Fruit fly (Drosophila melanogaster) whole organism, pupa: ENCODE data around the gene CG4467.

Source experiments
- CG17806 ChIP-seq: fragments of 200-800 bp; sonication (Bioruptor generic); optimal IDR thresholded peaks from 2 replicates; lab custom pipeline; 2018; ENCODE audit warnings: missing biosample characterization, mild to moderate bottlenecking, missing genetic modification characterization, moderate library complexity
- CG4496 ChIP-seq: fragments of 200-800 bp; sonication (Bioruptor generic); IDR thresholded peaks from 3 replicates; pipeline ENCODE4 v1.3.6; 2022; ENCODE audit warnings: missing biosample characterization, missing genetic modification characterization
- CG8301 ChIP-seq: fragments of 200-800 bp; sonication (Bioruptor generic); optimal IDR thresholded peaks from 2 replicates; lab custom pipeline; 2018; ENCODE audit warnings: missing biosample characterization, mild to moderate bottlenecking, missing genetic modification characterization
- Pif1A ChIP-seq: fragments of 200-800 bp; sonication (Bioruptor generic); optimal IDR thresholded peaks from 3 replicates; lab custom pipeline; 2016; ENCODE audit warnings: missing biosample characterization, missing genetic modification characterization
- gl ChIP-seq: fragments of 200-800 bp; sonication (Bioruptor generic); optimal IDR thresholded peaks from 2 replicates; lab custom pipeline; 2018; ENCODE audit warnings: missing biosample characterization, mild to moderate bottlenecking, missing genetic modification characterization

DNA sequence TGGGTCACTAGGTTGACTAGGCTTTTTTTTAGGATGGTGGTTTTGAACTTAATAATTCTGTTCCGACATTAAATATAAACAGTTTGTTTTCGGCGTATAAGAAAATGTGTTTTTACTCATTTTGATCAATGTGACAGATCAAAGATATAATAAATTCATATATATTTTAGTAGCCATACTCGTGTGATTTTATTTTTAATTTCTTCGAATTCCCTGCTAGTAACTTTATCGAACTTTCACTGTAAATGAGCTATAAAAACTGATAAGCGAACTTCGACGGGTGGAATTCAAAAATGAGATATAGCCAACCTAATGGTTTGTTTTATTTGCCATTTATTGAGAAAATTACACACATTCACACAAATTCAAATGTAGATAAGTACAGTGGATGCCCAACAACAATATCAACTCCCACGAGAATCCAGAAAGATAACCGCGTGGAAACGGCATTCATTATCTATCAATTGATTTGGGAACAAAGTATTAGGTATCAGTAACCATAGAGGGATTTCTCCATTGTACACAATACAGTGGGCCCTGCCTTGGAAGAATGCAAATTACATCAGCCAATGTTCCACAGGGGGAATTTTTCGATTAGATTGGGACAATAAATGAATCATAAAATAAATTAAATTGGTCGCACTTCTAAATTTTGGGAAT lies 25.4 kb downstream of the CG4467 start:
- TF ChIP-seq Pif1A (GFP tag; lab: Kevin White, UChicago) (no peak), CG8301 (tag; lab: Kevin White, UChicago) (no peak), gl (tag; lab: Kevin White, UChicago) (no peak), CG4496 (GFP tag; lab: Robert Waterston, UW) (no peak), CG17806 (tag; lab: Kevin White, UChicago) (no peak)
